Worm (Caenorhabditis elegans) whole organism, L1 larva: Measurements from ENCODE around the gene M05D6.1.

ENCODE experiments used
- blmp-1 ChIP-seq: fragments of 150-350 bp; optimal IDR thresholded peaks from 2 replicates; lab custom pipeline; 2014; ENCODE audit warnings: missing biosample characterization, missing genetic modification characterization
- ceh-82 ChIP-seq, 3 experiments: fragments of 150-350 bp in 1 of 3; sonication (generic microtip) in 2 of 3; optimal IDR thresholded peaks; 2 replicates each; lab custom pipeline; 2014 to 2017; ENCODE audit warnings: missing biosample characterization in 3 of 3, missing genetic modification characterization in 3 of 3
- lsy-2 ChIP-seq, 2 experiments: fragments of 150-350 bp; optimal IDR thresholded peaks; 2 replicates each; lab custom pipeline; 2014; ENCODE audit warnings: missing biosample characterization in 2 of 2, missing genetic modification characterization in 2 of 2
- unc-86 ChIP-seq: sonication (generic microtip); optimal IDR thresholded peaks from 2 replicates; lab custom pipeline; 2016; ENCODE audit warnings: missing genetic modification characterization, missing compliant biosample characterization

DNA sequence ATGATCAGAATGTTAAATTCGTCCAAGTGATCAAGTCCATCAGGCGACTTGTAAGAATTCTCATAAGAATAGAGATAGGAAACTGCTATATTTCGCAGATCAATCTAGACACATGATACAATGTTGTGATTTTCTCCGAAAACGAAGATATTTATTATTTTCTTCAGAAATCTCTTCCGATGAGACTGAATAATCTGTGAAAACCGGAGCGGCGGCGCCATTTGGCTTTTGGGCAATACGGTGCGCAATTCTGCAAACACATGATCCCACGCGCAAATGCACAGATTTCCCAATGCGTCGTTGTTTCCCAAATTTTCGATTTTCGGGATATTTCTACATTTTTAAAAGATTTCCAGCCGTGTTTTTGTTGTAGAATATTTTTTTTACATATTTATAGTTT is 33.0 kb downstream of the M05D6.1 start:
- peak; percentile 63 for TF ChIP-seq blmp-1 (tag; lab: Kevin White, UChicago)
- peak; percentile 85 to 95 for TF ChIP-seq lsy-2 (tag; optimal IDR thresholded peaks at IDR 0.05; lab: Kevin White, UChicago)
- TF ChIP-seq ceh-82 (tag; optimal IDR thresholded peaks at IDR 0.05; lab: Kevin White, UChicago), result peak; percentile 14 to 56 (median 37)
- TF ChIP-seq unc-86 (tag; lab: Kevin White, UChicago), result no peak
